Fruit fly (Drosophila melanogaster) whole organism, embryonic: Measurements from ENCODE around the gene L2HGDH.

ENCODE experiments used
- Atf-2 ChIP-seq: fragments of 200-800 bp; sonication (Bioruptor generic); optimal IDR thresholded peaks from 2 replicates; lab custom pipeline; 2016; ENCODE audit warnings: missing biosample characterization, missing genetic modification characterization
- B-H2 ChIP-seq: fragments of 200-800 bp; sonication (Bioruptor generic); optimal IDR thresholded peaks from 2 replicates; lab custom pipeline; 2018; ENCODE audit warnings: missing biosample characterization, mild to moderate bottlenecking, missing genetic modification characterization
- CG10366 ChIP-seq: fragments of 200-800 bp; sonication (Bioruptor generic); IDR thresholded peaks from 2 replicates; pipeline ENCODE4 v1.3.6; 2022; ENCODE audit warnings: missing biosample characterization, missing genetic modification characterization
- CG10654 ChIP-seq: fragments of 200-800 bp; sonication (Bioruptor generic); optimal IDR thresholded peaks from 2 replicates; lab custom pipeline; 2016; ENCODE audit warnings: missing biosample characterization, missing genetic modification characterization
- CG11247 ChIP-seq: fragments of 200-800 bp; sonication (Bioruptor generic); IDR thresholded peaks from 2 replicates; pipeline ENCODE4 v1.3.6; 2022; ENCODE audit warnings: missing biosample characterization, missing genetic modification characterization
- CG11504 ChIP-seq: fragments of 200-800 bp; sonication (Bioruptor generic); optimal IDR thresholded peaks from 3 replicates; lab custom pipeline; 2019; ENCODE audit warnings: missing biosample characterization, mild to moderate bottlenecking, missing genetic modification characterization, moderate library complexity
- CG11723 ChIP-seq: fragments of 200-800 bp; sonication (Bioruptor generic); optimal IDR thresholded peaks from 2 replicates; lab custom pipeline; 2017; ENCODE audit warnings: missing biosample characterization, mild to moderate bottlenecking, missing genetic modification characterization
- CG12236 ChIP-seq: fragments of 200-800 bp; sonication (Bioruptor generic); optimal IDR thresholded peaks from 2 replicates; lab custom pipeline; 2016; ENCODE audit warnings: missing biosample characterization, missing genetic modification characterization
- CG12391 ChIP-seq: fragments of 200-800 bp; sonication (Bioruptor generic); optimal IDR thresholded peaks from 3 replicates; lab custom pipeline; 2018; ENCODE audit warnings: missing biosample characterization, mild to moderate bottlenecking, missing genetic modification characterization, moderate library complexity
- CG15514 ChIP-seq: fragments of 200-800 bp; sonication (Bioruptor generic); optimal IDR thresholded peaks from 3 replicates; lab custom pipeline; 2017; ENCODE audit warnings: missing biosample characterization, missing genetic modification characterization, mild to moderate bottlenecking, moderate library complexity, missing genetic modification reagents
- CG15696 ChIP-seq: fragments of 200-800 bp; sonication (Bioruptor generic); optimal IDR thresholded peaks from 2 replicates; lab custom pipeline; 2019; ENCODE audit warnings: missing biosample characterization, mild to moderate bottlenecking, missing genetic modification characterization, moderate library complexity
- CG16815 ChIP-seq: fragments of 200-800 bp; sonication (Bioruptor generic); optimal IDR thresholded peaks from 3 replicates; lab custom pipeline; 2017; ENCODE audit warnings: missing biosample characterization, mild to moderate bottlenecking, missing genetic modification characterization
- CG3065 ChIP-seq: fragments of 200-800 bp; sonication (Bioruptor generic); optimal IDR thresholded peaks from 2 replicates; lab custom pipeline; 2016; ENCODE audit warnings: missing biosample characterization, missing genetic modification characterization
- CG31441 ChIP-seq: fragments of 200-800 bp; sonication (Bioruptor generic); IDR thresholded peaks from 2 replicates; pipeline ENCODE4 v1.3.6; 2022; ENCODE audit warnings: missing biosample characterization, missing genetic modification characterization
- CG4282 ChIP-seq: fragments of 200-800 bp; sonication (Bioruptor generic); optimal IDR thresholded peaks from 2 replicates; lab custom pipeline; 2016; ENCODE audit warnings: missing biosample characterization, missing genetic modification characterization
- CG4730 ChIP-seq: fragments of 200-800 bp; sonication (Bioruptor generic); IDR thresholded peaks from 2 replicates; pipeline ENCODE4 v1.3.6; 2022; ENCODE audit warnings: missing biosample characterization, missing genetic modification characterization
- CG6175 ChIP-seq: fragments of 200-800 bp; sonication (Bioruptor generic); IDR thresholded peaks from 3 replicates; pipeline ENCODE4 v1.3.6; 2022; ENCODE audit warnings: missing biosample characterization, missing genetic modification characterization
- CG6272 ChIP-seq: fragments of 200-800 bp; sonication (Bioruptor generic); IDR thresholded peaks from 2 replicates; pipeline ENCODE4 v1.3.6; 2022; ENCODE audit warnings: missing biosample characterization, missing genetic modification characterization
- CG6683 ChIP-seq: fragments of 200-800 bp; sonication (Bioruptor generic); optimal IDR thresholded peaks from 2 replicates; lab custom pipeline; 2017; ENCODE audit warnings: missing biosample characterization, mild to moderate bottlenecking, missing genetic modification characterization, missing genetic modification reagents
- CG9437 ChIP-seq: fragments of 200-800 bp; sonication (Bioruptor generic); optimal IDR thresholded peaks from 2 replicates; lab custom pipeline; 2018; ENCODE audit warnings: missing biosample characterization, mild to moderate bottlenecking, missing genetic modification characterization
- GATAe ChIP-seq: fragments of 200-800 bp; sonication (Bioruptor generic); conservative IDR thresholded peaks from 2 replicates; pipeline ENCODE4 v1.3.6; 2022; ENCODE audit warnings: missing biosample characterization, missing genetic modification characterization
- NK7.1 ChIP-seq: fragments of 200-800 bp; sonication (Bioruptor generic); optimal IDR thresholded peaks from 3 replicates; lab custom pipeline; 2016; ENCODE audit warnings: missing biosample characterization, missing genetic modification characterization
- Oli ChIP-seq: fragments of 200-800 bp; sonication (Bioruptor generic); optimal IDR thresholded peaks from 2 replicates; lab custom pipeline; 2018; ENCODE audit warnings: missing biosample characterization, mild to moderate bottlenecking, missing genetic modification characterization, moderate library complexity
- Rfx ChIP-seq: fragments of 200-800 bp; sonication (Bioruptor generic); IDR thresholded peaks from 2 replicates; pipeline ENCODE4 v1.3.6; 2022; ENCODE audit warnings: missing biosample characterization, missing genetic modification characterization
- Rx ChIP-seq: fragments of 200-800 bp; sonication (Bioruptor generic); IDR thresholded peaks from 2 replicates; pipeline ENCODE4 v1.3.6; 2022; ENCODE audit warnings: missing biosample characterization, missing genetic modification characterization
- Ssrp ChIP-seq: fragments of 200-800 bp; sonication (Bioruptor generic); optimal IDR thresholded peaks from 2 replicates; lab custom pipeline; 2018; ENCODE audit warnings: missing biosample characterization, mild to moderate bottlenecking, missing genetic modification characterization, moderate library complexity
- Stat92E ChIP-seq, 3 experiments: fragments of >200 bp in 2 of 3; fragments of 200-800 bp in 1 of 3; sonication (Bioruptor generic) in 1 of 3; optimal IDR thresholded peaks; 2 replicates each; lab custom pipeline; 2017 to 2019; ENCODE audit warnings: missing biosample characterization in 3 of 3, missing genetic modification characterization in 3 of 3, mild to moderate bottlenecking in 1 of 3, moderate library complexity in 1 of 3
- Taf1 ChIP-seq: fragments of 200-800 bp; sonication (Bioruptor generic); IDR thresholded peaks from 2 replicates; pipeline ENCODE4 v1.3.6; 2022; ENCODE audit warnings: missing biosample characterization, missing genetic modification characterization
- ase ChIP-seq: fragments of 200-800 bp; sonication (Bioruptor generic); IDR thresholded peaks from 3 replicates; pipeline ENCODE4 v1.3.6; 2022; ENCODE audit warnings: missing biosample characterization, missing genetic modification characterization
- btn ChIP-seq: fragments of 200-800 bp; sonication (Bioruptor generic); optimal IDR thresholded peaks from 2 replicates; lab custom pipeline; 2016; ENCODE audit warnings: missing biosample characterization, missing genetic modification characterization
- danr ChIP-seq: fragments of 200-800 bp; sonication (Bioruptor generic); IDR thresholded peaks from 2 replicates; pipeline ENCODE4 v1.3.6; 2022; ENCODE audit warnings: missing biosample characterization, missing genetic modification characterization
- dpn ChIP-seq, 2 experiments: fragments of 200-800 bp; sonication (Bioruptor generic); optimal IDR thresholded peaks; 3 replicates each; lab custom pipeline; 2016; ENCODE audit warnings: missing biosample characterization in 2 of 2, missing genetic modification characterization in 2 of 2
- ewg ChIP-seq: fragments of 200-800 bp; sonication (Bioruptor generic); optimal IDR thresholded peaks from 3 replicates; lab custom pipeline; 2017; ENCODE audit warnings: mild to moderate bottlenecking, missing biosample characterization, missing genetic modification reagents, missing genetic modification characterization
- fd96Cb ChIP-seq: fragments of 200-800 bp; sonication (Bioruptor generic); optimal IDR thresholded peaks from 2 replicates; lab custom pipeline; 2018; ENCODE audit warnings: missing biosample characterization, mild to moderate bottlenecking, missing genetic modification characterization, moderate library complexity
- fu2 ChIP-seq: fragments of 200-800 bp; sonication (Bioruptor generic); optimal IDR thresholded peaks from 2 replicates; lab custom pipeline; 2016; ENCODE audit warnings: missing biosample characterization, missing genetic modification characterization
- hth ChIP-seq: fragments of >200 bp; optimal IDR thresholded peaks from 2 replicates; lab custom pipeline; 2017; ENCODE audit warnings: inconsistent platforms
- jing ChIP-seq: fragments of 200-800 bp; sonication (Bioruptor generic); optimal IDR thresholded peaks from 2 replicates; lab custom pipeline; 2018; ENCODE audit warnings: missing biosample characterization, mild to moderate bottlenecking, missing genetic modification characterization
- ken ChIP-seq: fragments of 200-800 bp; sonication (Bioruptor generic); IDR thresholded peaks from 3 replicates; pipeline ENCODE4 v1.3.6; 2022; ENCODE audit warnings: missing biosample characterization, missing genetic modification characterization
- lab ChIP-seq: fragments of 200-800 bp; sonication (Bioruptor generic); optimal IDR thresholded peaks from 3 replicates; lab custom pipeline; 2017; ENCODE audit warnings: missing biosample characterization, missing genetic modification characterization, mild to moderate bottlenecking, moderate library complexity, missing genetic modification reagents
- maf-S ChIP-seq: fragments of 200-800 bp; sonication (Bioruptor generic); optimal IDR thresholded peaks from 2 replicates; lab custom pipeline; 2016; ENCODE audit warnings: missing biosample characterization, missing genetic modification characterization
- mld ChIP-seq: fragments of 200-800 bp; sonication (Bioruptor generic); IDR thresholded peaks from 3 replicates; pipeline ENCODE4 v1.3.6; 2022; ENCODE audit warnings: missing biosample characterization, missing genetic modification characterization; ENCODE audit not compliant: partially characterized antibody
- nmo ChIP-seq: fragments of 200-800 bp; sonication (Bioruptor generic); optimal IDR thresholded peaks from 2 replicates; lab custom pipeline; 2018; ENCODE audit warnings: missing biosample characterization, mild to moderate bottlenecking, missing genetic modification characterization, moderate library complexity
- pan ChIP-seq, 4 experiments: fragments of >200 bp in 3 of 4; fragments of 200-800 bp in 1 of 4; sonication (Bioruptor generic) in 1 of 4; optimal IDR thresholded peaks in 3 of 4; IDR thresholded peaks in 1 of 4; 2 replicates each; pipeline versions ENCODE4 v1.3.6 to Lab custom; 2017 to 2022; ENCODE audit warnings: missing biosample characterization in 2 of 4, missing genetic modification characterization in 2 of 4, mixed read lengths in 1 of 4
- run ChIP-seq: fragments of 200-800 bp; sonication (Bioruptor generic); optimal IDR thresholded peaks from 3 replicates; lab custom pipeline; 2018; ENCODE audit warnings: missing biosample characterization, mild to moderate bottlenecking, missing genetic modification characterization
- schlank ChIP-seq: fragments of 200-800 bp; sonication (Bioruptor generic); optimal IDR thresholded peaks from 2 replicates; lab custom pipeline; 2018; ENCODE audit warnings: missing biosample characterization, mild to moderate bottlenecking, missing genetic modification characterization
- sens ChIP-seq: fragments of 200-800 bp; sonication (Bioruptor generic); peaks from one replicate; lab custom pipeline; 2016; ENCODE audit warnings: missing biosample characterization, missing genetic modification characterization
- sisA ChIP-seq: fragments of 200-800 bp; sonication (Bioruptor generic); IDR thresholded peaks from 2 replicates; pipeline ENCODE4 v1.3.6; 2022; ENCODE audit warnings: missing biosample characterization, missing genetic modification characterization
- slbo ChIP-seq: fragments of 200-800 bp; sonication (Bioruptor generic); IDR thresholded peaks from 2 replicates; pipeline ENCODE4 v1.3.6; 2022; ENCODE audit warnings: missing biosample characterization, missing genetic modification characterization
- tgo ChIP-seq: fragments of 200-800 bp; sonication (Bioruptor generic); IDR thresholded peaks from 3 replicates; pipeline ENCODE4 v1.3.6; 2022; ENCODE audit warnings: missing biosample characterization, missing genetic modification characterization
- toy ChIP-seq: fragments of 200-800 bp; sonication (Bioruptor generic); IDR thresholded peaks from 2 replicates; pipeline ENCODE4 v1.3.6; 2022; ENCODE audit warnings: missing biosample characterization, missing genetic modification characterization

Gene L2HGDH

dm6 chr2L:18948065-18948723 lies 26.1 kb downstream of the L2HGDH start (continued):
- TF ChIP-seq GATAe (GFP tag; lab: Robert Waterston, UW) (no peak), CG10366 (GFP tag; lab: Robert Waterston, UW) (no peak), dpn (GFP tag; optimal IDR thresholded peaks at IDR 0.05; lab: Kevin White, UChicago) (peak; percentile 24 to 77), Ssrp (tag; lab: Kevin White, UChicago) (peak; percentile 81), CG3065 (GFP tag; lab: Kevin White, UChicago) (no peak), CG31441 (GFP tag; lab: Robert Waterston, UW) (peak; percentile 76), sens (peak; percentile 94), CG11247 (no peak; the same call in 1 of the 2 replicates), CG9437 (GFP tag; lab: Kevin White, UChicago) (peak; percentile 75), Oli (tag; lab: Kevin White, UChicago) (peak; percentile 86), CG6683 (peak; percentile 19), CG11723 (GFP tag; lab: Kevin White, UChicago) (peak; percentile 49), Stat92E (GFP tag; optimal IDR thresholded peaks at IDR 0.05; lab: Kevin White, UChicago) (peak in 1 of 3 experiments; percentile 46), CG15514 (GFP tag; lab: Kevin White, UChicago) (no peak), CG15696 (tag; lab: Kevin White, UChicago) (peak; percentile 28), nmo (peak; percentile 86), CG6272 (GFP tag; lab: Robert Waterston, UW) (no peak), fu2 (GFP tag; lab: Kevin White, UChicago) (no peak), btn (GFP tag; lab: Kevin White, UChicago) (no peak), mld (no peak), tgo (GFP tag; lab: Robert Waterston, UW) (no peak), Taf1 (no peak), Atf-2 (GFP tag; lab: Kevin White, UChicago) (peak; percentile 39), CG10654 (GFP tag; lab: Kevin White, UChicago) (peak; percentile 33), B-H2 (GFP tag; lab: Kevin White, UChicago) (no peak), toy (GFP tag; lab: Robert Waterston, UW) (no peak), ewg (peak; percentile 68), CG6175 (no peak), sisA (peak; percentile 57), danr (GFP tag; lab: Robert Waterston, UW) (peak; percentile 43; the same call in 1 of the 2 replicates), CG12236 (GFP tag; lab: Kevin White, UChicago) (no peak), CG16815 (peak; percentile 68), hth (no peak), jing (GFP tag; lab: Kevin White, UChicago) (peak; percentile 25), NK7.1 (no peak), Rfx (GFP tag; lab: Robert Waterston, UW) (no peak; the same call in 1 of the 2 replicates), schlank (tag; lab: Kevin White, UChicago) (no peak), lab (GFP tag; lab: Kevin White, UChicago) (peak; percentile 56), Rx (GFP tag; lab: Robert Waterston, UW) (no peak), ken (GFP tag; lab: Robert Waterston, UW) (peak; percentile 61; the same call in 1 of the 3 replicates), CG12391 (peak; percentile 90), slbo (0 out of 2 replicates have a peak, but pooled peaks have one; percentile 22), maf-S (GFP tag; lab: Kevin White, UChicago) (peak; percentile 16), pan (optimal IDR thresholded peaks at IDR 0.05; lab: Kevin White, UChicago) (no peak), pan (GFP tag; optimal IDR thresholded peaks at IDR 0.05 in 1 of 2, IDR thresholded peaks at IDR 0.05 in 1 of 2) (peak in 1 of 2 experiments; percentile 36), CG4730 (no peak), ase (no peak), CG11504 (tag; lab: Kevin White, UChicago) (no peak), run (peak; percentile 65), CG4282 (no peak), fd96Cb (tag; lab: Kevin White, UChicago) (peak; percentile 78)
